Worm (Caenorhabditis elegans) whole organism, early embryonic: ENCODE results near the gene coa-3.

Experiments used
- B0310.2 ChIP-seq: sonication (generic microtip); optimal IDR thresholded peaks from 2 replicates; lab custom pipeline; 2016; ENCODE audit warnings: mild to moderate bottlenecking, missing genetic modification characterization, missing compliant biosample characterization
- F13C5.2 ChIP-seq: sonication (generic microtip); optimal IDR thresholded peaks from 2 replicates; lab custom pipeline; 2017; ENCODE audit warnings: mild to moderate bottlenecking, missing genetic modification characterization, inconsistent platforms, missing compliant biosample characterization
- ama-1 ChIP-seq: fragments of 150-350 bp; optimal IDR thresholded peaks from 2 replicates; lab custom pipeline; 2014
- ceh-36 ChIP-seq: sonication (generic microtip); optimal IDR thresholded peaks from 2 replicates; lab custom pipeline; 2016; ENCODE audit warnings: missing genetic modification characterization, inconsistent platforms, missing compliant biosample characterization
- flt-1 ChIP-seq: fragments of 200-800 bp; sonication (Bioruptor generic); IDR thresholded peaks from 2 replicates; pipeline ENCODE4 v1.3.6; 2022; ENCODE audit warnings: missing genetic modification characterization, missing compliant biosample characterization
- hmbx-1 ChIP-seq: sonication (generic microtip); optimal IDR thresholded peaks from 2 replicates; lab custom pipeline; 2016; ENCODE audit warnings: mild to moderate bottlenecking, missing genetic modification characterization, missing compliant biosample characterization
- hmg-4 ChIP-seq: fragments of 200-800 bp; sonication (Bioruptor generic); optimal IDR thresholded peaks from 2 replicates; lab custom pipeline; 2018; ENCODE audit warnings: mild to moderate bottlenecking, missing genetic modification characterization, missing compliant biosample characterization
- pes-1 ChIP-seq: fragments of 200-800 bp; sonication (Bioruptor generic); IDR thresholded peaks from 2 replicates; pipeline ENCODE4 v1.3.6; 2022; ENCODE audit warnings: missing genetic modification reagents, missing genetic modification characterization, missing compliant biosample characterization
- scrt-1 ChIP-seq: fragments of 200-800 bp; sonication (Bioruptor generic); IDR thresholded peaks from 2 replicates; pipeline ENCODE4 v1.3.6; 2022; ENCODE audit warnings: missing genetic modification characterization, missing compliant biosample characterization
- sea-1 ChIP-seq: fragments of 200-800 bp; sonication (Bioruptor generic); conservative IDR thresholded peaks from 2 replicates; pipeline ENCODE4 v1.3.6; 2022; ENCODE audit warnings: missing genetic modification characterization, missing compliant biosample characterization
- tbx-11 ChIP-seq: fragments of 200-800 bp; sonication (Bioruptor generic); IDR thresholded peaks from 2 replicates; pipeline ENCODE4 v1.3.6; 2022; ENCODE audit warnings: missing genetic modification characterization, missing compliant biosample characterization
- tra-4 ChIP-seq: sonication (generic microtip); optimal IDR thresholded peaks from 2 replicates; lab custom pipeline; 2017; ENCODE audit warnings: missing genetic modification characterization, missing compliant biosample characterization

- TF ChIP-seq F13C5.2 (tag; lab: Kevin White, UChicago) (no peak), flt-1 (no peak), pes-1 (GFP tag; lab: Robert Waterston, UW) (no peak), hmg-4 (GFP tag; lab: Kevin White, UChicago) (no peak), B0310.2 (no peak), tbx-11 (GFP tag; lab: Robert Waterston, UW) (no peak), hmbx-1 (no peak), ama-1 (lab: Kevin White, UChicago) (no peak), tra-4 (no peak), scrt-1 (GFP tag; lab: Robert Waterston, UW) (no peak), ceh-36 (no peak), sea-1 (no peak)
Observed at ce11 chrII:4640748-4641147, 38.3 kb upstream of the coa-3 start.
